Worm (Caenorhabditis elegans) whole organism, mixed stage, embryonic: ENCODE data around the gene C25G6.3.

ENCODE experiments used
- M03D4.4 ChIP-seq: sonication (generic microtip); optimal IDR thresholded peaks from 2 replicates; lab custom pipeline; 2017; ENCODE audit warnings: mild to moderate bottlenecking, missing genetic modification characterization, missing compliant biosample characterization
- bed-3 ChIP-seq: fragments of 200-800 bp; sonication (Bioruptor generic); optimal IDR thresholded peaks from 3 replicates; lab custom pipeline; 2018; ENCODE audit warnings: mild to moderate bottlenecking, missing genetic modification characterization, moderate library complexity, missing compliant biosample characterization
- blmp-1 ChIP-seq: fragments of 150-350 bp; optimal IDR thresholded peaks from 2 replicates; lab custom pipeline; 2014; ENCODE audit warnings: missing biosample characterization, missing genetic modification characterization
- ceh-39 ChIP-seq: fragments of 150-350 bp; optimal IDR thresholded peaks from 2 replicates; lab custom pipeline; 2014; ENCODE audit warnings: missing biosample characterization, missing genetic modification characterization
- ceh-43 ChIP-seq: fragments of 200-800 bp; sonication (Bioruptor generic); optimal IDR thresholded peaks from 2 replicates; lab custom pipeline; 2018; ENCODE audit warnings: mild to moderate bottlenecking, missing genetic modification characterization, moderate library complexity, missing compliant biosample characterization
- ceh-83 ChIP-seq: fragments of 200-800 bp; sonication (Bioruptor generic); optimal IDR thresholded peaks from 2 replicates; lab custom pipeline; 2018; ENCODE audit warnings: mild to moderate bottlenecking, missing genetic modification characterization, missing compliant biosample characterization
- ces-1 ChIP-seq: fragments of 150-350 bp; optimal IDR thresholded peaks from 2 replicates; lab custom pipeline; 2014; ENCODE audit warnings: missing biosample characterization, missing genetic modification reagents, missing genetic modification characterization
- cnd-1 ChIP-seq: fragments of 200-800 bp; sonication (Bioruptor generic); optimal IDR thresholded peaks from 2 replicates; lab custom pipeline; 2018; ENCODE audit warnings: mild to moderate bottlenecking, missing genetic modification characterization, missing compliant biosample characterization
- drap-1 ChIP-seq: fragments of 200-800 bp; sonication (Bioruptor generic); optimal IDR thresholded peaks from 3 replicates; lab custom pipeline; 2018; ENCODE audit warnings: mild to moderate bottlenecking, missing genetic modification characterization, missing compliant biosample characterization
- elt-1 ChIP-seq: sonication (generic microtip); optimal IDR thresholded peaks from 2 replicates; lab custom pipeline; 2017; ENCODE audit warnings: missing genetic modification characterization, mild to moderate bottlenecking, missing compliant biosample characterization, antibody characterized with exemption, moderate library complexity, borderline replicate concordance; ENCODE audit not compliant: insufficient read depth
- elt-3 ChIP-seq: fragments of 150-350 bp; optimal IDR thresholded peaks from 2 replicates; lab custom pipeline; 2014; ENCODE audit warnings: missing biosample characterization, missing genetic modification characterization
- flh-1 ChIP-seq: fragments of 200-800 bp; sonication (Bioruptor generic); optimal IDR thresholded peaks from 2 replicates; lab custom pipeline; 2018; ENCODE audit warnings: mild to moderate bottlenecking, missing genetic modification characterization, moderate library complexity, missing compliant biosample characterization
- ham-2 ChIP-seq: fragments of 200-800 bp; sonication (Bioruptor generic); optimal IDR thresholded peaks from 2 replicates; lab custom pipeline; 2018; ENCODE audit warnings: mild to moderate bottlenecking, missing genetic modification characterization, missing compliant biosample characterization
- hlh-1 ChIP-seq: fragments of 150-350 bp; optimal IDR thresholded peaks from 2 replicates; lab custom pipeline; 2014; ENCODE audit warnings: missing biosample characterization, missing genetic modification reagents, missing genetic modification characterization
- lin-13 ChIP-seq: fragments of 150-350 bp; optimal IDR thresholded peaks from 2 replicates; lab custom pipeline; 2014; ENCODE audit warnings: missing biosample characterization, missing genetic modification characterization
- lin-32 ChIP-seq: fragments of 200-800 bp; sonication (Bioruptor generic); optimal IDR thresholded peaks from 2 replicates; lab custom pipeline; 2018; ENCODE audit warnings: mild to moderate bottlenecking, missing genetic modification characterization, missing compliant biosample characterization
- lsy-2 ChIP-seq: fragments of 150-350 bp; optimal IDR thresholded peaks from 2 replicates; lab custom pipeline; 2014; ENCODE audit warnings: missing biosample characterization, missing genetic modification characterization
- mab-5 ChIP-seq: fragments of 150-350 bp; optimal IDR thresholded peaks from 2 replicates; lab custom pipeline; 2014; ENCODE audit warnings: missing biosample characterization, missing genetic modification characterization
- mep-1 ChIP-seq: fragments of 150-350 bp; optimal IDR thresholded peaks from 2 replicates; lab custom pipeline; 2017; ENCODE audit warnings: missing biosample characterization, missing genetic modification reagents, missing genetic modification characterization, inconsistent platforms
- mls-2 ChIP-seq: sonication (generic microtip); optimal IDR thresholded peaks from 2 replicates; lab custom pipeline; 2016; ENCODE audit warnings: mild to moderate bottlenecking, missing genetic modification characterization, moderate library complexity, missing compliant biosample characterization
- nhr-12 ChIP-seq: fragments of 150-350 bp; optimal IDR thresholded peaks from 2 replicates; lab custom pipeline; 2014; ENCODE audit warnings: missing biosample characterization, missing genetic modification characterization
- nhr-2 ChIP-seq: fragments of 150-350 bp; optimal IDR thresholded peaks from 2 replicates; lab custom pipeline; 2014; ENCODE audit warnings: missing biosample characterization, missing genetic modification characterization
- nhr-237 ChIP-seq: fragments of 150-350 bp; optimal IDR thresholded peaks from 2 replicates; lab custom pipeline; 2014; ENCODE audit warnings: missing biosample characterization, missing genetic modification characterization
- nhr-28 ChIP-seq: fragments of 150-350 bp; optimal IDR thresholded peaks from 2 replicates; lab custom pipeline; 2014; ENCODE audit warnings: missing biosample characterization, missing genetic modification characterization
- nhr-76 ChIP-seq: sonication (generic microtip); optimal IDR thresholded peaks from 2 replicates; lab custom pipeline; 2017; ENCODE audit warnings: missing biosample characterization, missing genetic modification characterization
- pha-4 ChIP-seq: fragments of 150-350 bp; optimal IDR thresholded peaks from 2 replicates; lab custom pipeline; 2018; ENCODE audit warnings: missing biosample characterization, missing genetic modification reagents, missing genetic modification characterization
- sem-2 ChIP-seq: fragments of 200-800 bp; sonication (Bioruptor generic); optimal IDR thresholded peaks from 2 replicates; lab custom pipeline; 2018; ENCODE audit warnings: mild to moderate bottlenecking, missing genetic modification characterization, missing compliant biosample characterization
- snpc-4 ChIP-seq: fragments of 150-350 bp; optimal IDR thresholded peaks from 2 replicates; lab custom pipeline; 2014; ENCODE audit warnings: missing biosample characterization, missing genetic modification characterization
- sptf-1 ChIP-seq: sonication (generic microtip); optimal IDR thresholded peaks from 2 replicates; lab custom pipeline; 2017; ENCODE audit warnings: mild to moderate bottlenecking, missing genetic modification characterization, moderate library complexity, missing compliant biosample characterization
- tbx-8 ChIP-seq: fragments of 200-800 bp; sonication (Bioruptor generic); optimal IDR thresholded peaks from 2 replicates; lab custom pipeline; 2018; ENCODE audit warnings: mild to moderate bottlenecking, missing genetic modification characterization, moderate library complexity, missing compliant biosample characterization
- unc-120 ChIP-seq: sonication (generic microtip); optimal IDR thresholded peaks from 2 replicates; lab custom pipeline; 2017; ENCODE audit warnings: missing genetic modification characterization, missing compliant biosample characterization; ENCODE audit not compliant: poor library complexity, severe bottlenecking
- unc-39 ChIP-seq: fragments of 150-350 bp; optimal IDR thresholded peaks from 2 replicates; lab custom pipeline; 2014; ENCODE audit warnings: missing biosample characterization, missing genetic modification characterization
- unc-62 ChIP-seq: fragments of 150-350 bp; optimal IDR thresholded peaks from 2 replicates; lab custom pipeline; 2014; ENCODE audit warnings: missing biosample characterization, missing genetic modification reagents, missing genetic modification characterization
- zip-8 ChIP-seq: fragments of 150-350 bp; optimal IDR thresholded peaks from 2 replicates; lab custom pipeline; 2014; ENCODE audit warnings: missing biosample characterization, missing genetic modification characterization
- ztf-11 ChIP-seq: fragments of 150-350 bp; optimal IDR thresholded peaks from 2 replicates; lab custom pipeline; 2014; ENCODE audit warnings: missing biosample characterization, missing genetic modification characterization

The C25G6.3 gene

ce11 chrX:1222391-1222790 is 16.3 kb downstream of the C25G6.3 start:
- peak; percentile 42 for TF ChIP-seq nhr-2 (tag; lab: Kevin White, UChicago)
- no peak for TF ChIP-seq snpc-4
- TF ChIP-seq lsy-2 (tag; lab: Kevin White, UChicago): no peak
- peak; percentile 39 for TF ChIP-seq hlh-1 (tag; lab: Kevin White, UChicago)
- TF ChIP-seq unc-62 (GFP tag; lab: Kevin White, UChicago): peak; percentile 11
- no peak for TF ChIP-seq mab-5 (tag; lab: Kevin White, UChicago)
- no peak for TF ChIP-seq nhr-28 (tag; lab: Kevin White, UChicago)
- no peak for TF ChIP-seq ceh-83 (GFP tag; lab: Kevin White, UChicago)
- peak; percentile 69 for TF ChIP-seq cnd-1
- TF ChIP-seq drap-1 (GFP tag; lab: Kevin White, UChicago): no peak
- TF ChIP-seq nhr-76 (tag; lab: Kevin White, UChicago): no peak
- no peak for TF ChIP-seq ces-1
- TF ChIP-seq unc-39: no peak
- TF ChIP-seq pha-4 (tag; lab: Kevin White, UChicago): peak; percentile 29
- no peak for TF ChIP-seq sem-2
- TF ChIP-seq M03D4.4 (tag; lab: Kevin White, UChicago): no peak
- no peak for TF ChIP-seq ham-2
- TF ChIP-seq, all 35 proteins: peak for 5

- TF ChIP-seq ham-2 (no peak), nhr-76 (tag; lab: Kevin White, UChicago) (no peak), mls-2 (tag; lab: Kevin White, UChicago) (no peak), sptf-1 (tag; lab: Kevin White, UChicago) (no peak), M03D4.4 (tag; lab: Kevin White, UChicago) (no peak), cnd-1 (no peak)
These were observed 20.2 kb downstream of the C25G6.3 start for ce11 chrX:1218457-1218856.

DNA sequence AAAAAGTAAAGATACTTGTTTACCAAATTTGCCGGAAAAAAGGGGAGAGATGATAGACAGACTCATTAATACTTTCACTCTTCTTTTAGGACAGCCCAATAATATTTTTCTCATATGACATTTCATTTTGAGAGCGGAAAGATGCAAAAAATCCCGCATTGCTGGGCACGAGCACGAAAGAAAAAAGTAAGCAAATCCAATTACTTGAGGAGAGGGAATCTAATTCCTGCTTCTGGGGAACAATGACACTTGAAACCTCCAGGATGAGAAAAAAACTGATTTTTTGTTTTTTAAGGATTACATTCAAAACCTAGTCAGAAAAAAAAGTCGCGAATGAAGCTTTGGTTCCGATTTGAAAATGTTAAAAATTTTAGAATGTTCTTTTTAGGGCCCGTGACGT is 21.9 kb downstream of the C25G6.3 start:
- TF ChIP-seq ces-1 (peak; percentile 45), ceh-39 (tag; lab: Kevin White, UChicago) (no peak)
- TF ChIP-seq, all 35 proteins: peak for 1

- TF ChIP-seq sptf-1 (tag; lab: Kevin White, UChicago): no peak
- no peak for TF ChIP-seq lin-13
- no peak for TF ChIP-seq ztf-11 (tag; lab: Kevin White, UChicago)
- TF ChIP-seq zip-8 (tag; lab: Kevin White, UChicago): no peak
- no peak for TF ChIP-seq nhr-2 (tag; lab: Kevin White, UChicago)
- TF ChIP-seq ces-1: no peak
- no peak for TF ChIP-seq flh-1 (GFP tag; lab: Kevin White, UChicago)
- no peak for TF ChIP-seq bed-3 (GFP tag; lab: Kevin White, UChicago)
- no peak for TF ChIP-seq hlh-1 (tag; lab: Kevin White, UChicago)
- no peak for TF ChIP-seq mab-5 (tag; lab: Kevin White, UChicago)
- no peak for TF ChIP-seq mep-1 (tag; lab: Kevin White, UChicago)
- no peak for TF ChIP-seq elt-1
- no peak for TF ChIP-seq nhr-76 (tag; lab: Kevin White, UChicago)
- no peak for TF ChIP-seq blmp-1
- TF ChIP-seq unc-120 (tag; lab: Kevin White, UChicago): no peak
- TF ChIP-seq nhr-237: no peak
- no peak for TF ChIP-seq drap-1 (GFP tag; lab: Kevin White, UChicago)
- TF ChIP-seq tbx-8: no peak
- TF ChIP-seq, all 35 proteins: peak for 0
These were observed 25.6 kb downstream of the C25G6.3 start for ce11 chrX:1213136-1213535.

DNA sequence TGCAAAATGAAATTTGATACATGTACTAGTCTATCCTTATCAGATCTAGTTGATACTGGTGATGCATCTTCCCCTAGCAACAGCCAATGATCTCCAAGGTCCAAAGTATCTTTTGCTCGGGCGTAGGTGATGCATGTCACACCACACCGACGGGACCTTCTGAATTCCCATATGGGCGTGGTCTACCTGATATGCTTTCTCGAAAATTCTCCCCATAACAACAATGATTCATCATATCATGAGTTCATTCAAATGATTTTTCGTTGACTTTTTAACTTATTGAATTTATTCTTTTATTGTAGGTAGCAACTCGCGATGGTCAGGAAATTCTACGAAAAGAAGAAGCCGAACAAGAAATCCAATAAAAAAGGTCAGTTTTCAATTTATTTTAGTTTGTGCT is 29.6 kb downstream of the C25G6.3 start, which contains the start of gene C46H3.1:
C46H3.1 (plus strand) TSS at position 301 of the 400 bp plus-strand sequence.
- TF ChIP-seq sem-2: no peak
- no peak for TF ChIP-seq nhr-12 (tag; lab: Kevin White, UChicago)
- TF ChIP-seq lin-32 (GFP tag; lab: Kevin White, UChicago): no peak
- TF ChIP-seq ham-2: no peak
- no peak for TF ChIP-seq ceh-43
- TF ChIP-seq unc-120 (tag; lab: Kevin White, UChicago): no peak
- TF ChIP-seq elt-3: no peak
- TF ChIP-seq nhr-2 (tag; lab: Kevin White, UChicago): no peak
- TF ChIP-seq tbx-8: no peak
- no peak for TF ChIP-seq lin-13
- no peak for TF ChIP-seq ztf-11 (tag; lab: Kevin White, UChicago)
